Worm (Caenorhabditis elegans): ENCODE measurements around the gene T05C1.5.

T05C1.5 gene

ce11 chrII:4507669-4508068 is 17.0 kb upstream of the T05C1.5 start (continued):
- TF ChIP-seq hlh-30 (tag; optimal IDR thresholded peaks at IDR 0.05; ENCODE audit: insufficient read depth) (peak; percentile 21), gei-8 (GFP tag; optimal IDR thresholded peaks at IDR 0.05) (no peak), nhr-42 (GFP tag; IDR thresholded peaks at IDR 0.05) (no peak), ceh-28 (tag; optimal IDR thresholded peaks at IDR 0.05) (no peak), nhr-77 (tag; optimal IDR thresholded peaks at IDR 0.05) (peak; percentile 53), lin-15B (tag; optimal IDR thresholded peaks at IDR 0.05) (no peak), unc-62 (GFP tag; optimal IDR thresholded peaks at IDR 0.05 in 1 of 2) (no peak), unc-62 (tag; optimal IDR thresholded peaks at IDR 0.05) (no peak), lsy-2 (tag; optimal IDR thresholded peaks at IDR 0.05) (peak in 1 of 2 experiments; percentile 43), mep-1 (tag; optimal IDR thresholded peaks at IDR 0.05) (peak; percentile 26), zag-1 (tag; optimal IDR thresholded peaks at IDR 0.05) (no peak), snpc-1.2 (GFP tag; IDR thresholded peaks at IDR 0.05) (no peak), Y105C5A.15 (GFP tag; IDR thresholded peaks at IDR 0.05) (no peak), hlh-11 (tag; optimal IDR thresholded peaks at IDR 0.05) (peak; percentile 57), zfp-3 (GFP tag; conservative IDR thresholded peaks at IDR 0.05) (no peak), ceh-82 (tag; optimal IDR thresholded peaks at IDR 0.05) (no peak), ztf-7 (tag; optimal IDR thresholded peaks at IDR 0.05) (peak; percentile 15), dpl-1 (GFP tag; optimal IDR thresholded peaks at IDR 0.05) (peak; percentile 21), attf-4 (tag; optimal IDR thresholded peaks at IDR 0.05) (no peak), tag-97 (GFP tag; IDR thresholded peaks at IDR 0.05) (no peak)

- TF ChIP-seq hmg-1.1 (GFP tag; IDR thresholded peaks at IDR 0.05) = peak; percentile 70; the same call in 1 of the 2 replicates
- peak; percentile 45 for TF ChIP-seq lin-38 (GFP tag; IDR thresholded peaks at IDR 0.05)
- no peak for TF ChIP-seq nhr-10 (tag; optimal IDR thresholded peaks at IDR 0.05)
- TF ChIP-seq ztf-7 (tag; optimal IDR thresholded peaks at IDR 0.05) = peak; percentile 12
- TF ChIP-seq mes-2 (tag; optimal IDR thresholded peaks at IDR 0.05; ENCODE audit: poor library complexity, severe bottlenecking) = peak; percentile 31
- TF ChIP-seq dmd-6 (GFP tag; IDR thresholded peaks at IDR 0.05) = peak; percentile 74
- no peak for TF ChIP-seq zfp-2 (tag; optimal IDR thresholded peaks at IDR 0.05)
- peak; percentile 46 for TF ChIP-seq dpl-1 (GFP tag; optimal IDR thresholded peaks at IDR 0.05)
- peak; percentile 90 for TF ChIP-seq hlh-30 (tag; optimal IDR thresholded peaks at IDR 0.05; ENCODE audit: insufficient read depth)
- TF ChIP-seq mdl-1 (tag; optimal IDR thresholded peaks at IDR 0.05) = peak in 1 of 2 experiments; percentile 82
- TF ChIP-seq hlh-11 (tag; optimal IDR thresholded peaks at IDR 0.05) = peak; percentile 70
- TF ChIP-seq rbr-2 (tag; optimal IDR thresholded peaks at IDR 0.05) = peak; percentile 74
- peak; percentile 75 for TF ChIP-seq nhr-11 (tag; optimal IDR thresholded peaks at IDR 0.05)
- no peak for TF ChIP-seq egl-27 (tag; optimal IDR thresholded peaks at IDR 0.05)
- TF ChIP-seq mep-1 (tag; optimal IDR thresholded peaks at IDR 0.05) = peak; percentile 63
- TF ChIP-seq ceh-20 (GFP tag; IDR thresholded peaks at IDR 0.05) = peak; percentile 40; the same call in 1 of the 2 replicates
- peak; percentile 47; the same call in 1 of the 2 replicates for TF ChIP-seq pha-4 (GFP tag; IDR thresholded peaks at IDR 0.05)
- TF ChIP-seq pha-4 (tag; optimal IDR thresholded peaks at IDR 0.05) = peak; percentile 8
- no peak for TF ChIP-seq attf-4 (tag; optimal IDR thresholded peaks at IDR 0.05)
- peak; percentile 60 for TF ChIP-seq aha-1 (tag)
- TF ChIP-seq ces-1 (GFP tag; optimal IDR thresholded peaks at IDR 0.05) = peak; percentile 46
- peak; percentile 73 to 76 for TF ChIP-seq lsy-2 (tag; optimal IDR thresholded peaks at IDR 0.05)
- 0 out of 2 replicates have a peak, but pooled peaks have one; percentile 44 for TF ChIP-seq lin-1 (GFP tag; IDR thresholded peaks at IDR 0.05)
- TF ChIP-seq duxl-1 (tag; optimal IDR thresholded peaks at IDR 0.05; ENCODE audit: poor library complexity) = no peak
- TF ChIP-seq snpc-4 (tag; optimal IDR thresholded peaks at IDR 0.05) = no peak
- peak; percentile 28 for TF ChIP-seq F37D6.2 (tag; optimal IDR thresholded peaks at IDR 0.05)
- TF ChIP-seq egl-43 (GFP tag; IDR thresholded peaks at IDR 0.05) = no peak
- TF ChIP-seq dve-1 (tag; optimal IDR thresholded peaks at IDR 0.05; ENCODE audit: insufficient read depth) = peak; percentile 53
- no peak for TF ChIP-seq daf-16 (GFP tag; optimal IDR thresholded peaks at IDR 0.05)
- no peak for TF ChIP-seq daf-16 (tag; optimal IDR thresholded peaks at IDR 0.05)
- peak; percentile 23 for TF ChIP-seq lin-13 (GFP tag; optimal IDR thresholded peaks at IDR 0.05)
- TF ChIP-seq ctbp-1 (GFP tag; IDR thresholded peaks at IDR 0.05) = peak; percentile 64; the same call in 1 of the 2 replicates
- TF ChIP-seq F26F4.8 (GFP tag; conservative IDR thresholded peaks at IDR 0.05) = no peak
- TF ChIP-seq nhr-76 (tag; optimal IDR thresholded peaks at IDR 0.05) = no peak
- no peak for TF ChIP-seq T26A8.4 (GFP tag; IDR thresholded peaks at IDR 0.05)
- TF ChIP-seq hif-1 (tag; optimal IDR thresholded peaks at IDR 0.05) = peak in 1 of 2 experiments; percentile 49
These were observed 16.1 kb upstream of the T05C1.5 start for ce11 chrII:4506552-4507291.

Data from whole organism, L4 larva.